Worm (Caenorhabditis elegans): Measurements from ENCODE around the gene F20C5.7.

ce11 chrIV:8724907-8725306 is 20.6 kb downstream of the F20C5.7 start:
- TF ChIP-seq flt-1 (GFP tag; IDR thresholded peaks at IDR 0.05) = no peak
- no peak for TF ChIP-seq cog-1 (tag; optimal IDR thresholded peaks at IDR 0.05)
- TF ChIP-seq ztf-29 (GFP tag; IDR thresholded peaks at IDR 0.05) = no peak
- TF ChIP-seq T22C8.4 (GFP tag; IDR thresholded peaks at IDR 0.05) = no peak
- no peak for TF ChIP-seq klf-2 (GFP tag; conservative IDR thresholded peaks at IDR 0.05)
- TF ChIP-seq ztf-23 (GFP tag; IDR thresholded peaks at IDR 0.05) = no peak
